Fruit fly (Drosophila melanogaster) whole organism, embryonic: ENCODE measurements around the gene CG5510.

Source experiments
- B-H2 ChIP-seq: fragments of 200-800 bp; sonication (Bioruptor generic); optimal IDR thresholded peaks from 2 replicates; lab custom pipeline; 2018; ENCODE audit warnings: missing biosample characterization, mild to moderate bottlenecking, missing genetic modification characterization
- BtbVII ChIP-seq: fragments of 200-800 bp; sonication (Bioruptor generic); optimal IDR thresholded peaks from 3 replicates; lab custom pipeline; 2017; ENCODE audit warnings: missing biosample characterization, mild to moderate bottlenecking, missing genetic modification characterization
- CG10274 ChIP-seq: fragments of 200-800 bp; sonication (Bioruptor generic); optimal IDR thresholded peaks from 3 replicates; lab custom pipeline; 2017; ENCODE audit warnings: missing biosample characterization, mild to moderate bottlenecking, missing genetic modification characterization
- CG11695 ChIP-seq: fragments of 200-800 bp; sonication (Bioruptor generic); IDR thresholded peaks from 3 replicates; pipeline ENCODE4 v1.3.6; 2022; ENCODE audit warnings: missing biosample characterization, missing genetic modification characterization
- CG13123 ChIP-seq: fragments of 200-800 bp; sonication (Bioruptor generic); optimal IDR thresholded peaks from 2 replicates; lab custom pipeline; 2016; ENCODE audit warnings: missing biosample characterization, missing genetic modification characterization
- CG14860 ChIP-seq: fragments of 200-800 bp; sonication (Bioruptor generic); IDR thresholded peaks from 3 replicates; pipeline ENCODE4 v1.3.6; 2022; ENCODE audit warnings: missing biosample characterization, missing genetic modification characterization; ENCODE audit not compliant: partially characterized antibody
- CG15011 ChIP-seq: fragments of 200-800 bp; sonication (Bioruptor generic); optimal IDR thresholded peaks from 3 replicates; lab custom pipeline; 2018; ENCODE audit warnings: missing biosample characterization, mild to moderate bottlenecking, missing genetic modification characterization
- CG15269 ChIP-seq: fragments of 200-800 bp; sonication (Bioruptor generic); optimal IDR thresholded peaks from 2 replicates; lab custom pipeline; 2018; ENCODE audit warnings: missing biosample characterization, mild to moderate bottlenecking, missing genetic modification characterization, moderate library complexity
- CG17612 ChIP-seq: fragments of 200-800 bp; sonication (Bioruptor generic); IDR thresholded peaks from 2 replicates; pipeline ENCODE4 v1.3.6; 2022; ENCODE audit warnings: missing biosample characterization, missing genetic modification characterization
- CG18011 ChIP-seq: fragments of 200-800 bp; sonication (Bioruptor generic); optimal IDR thresholded peaks from 2 replicates; lab custom pipeline; 2017; ENCODE audit warnings: missing biosample characterization, missing genetic modification characterization, mild to moderate bottlenecking, moderate library complexity, missing genotype
- CG18764 ChIP-seq: fragments of 200-800 bp; sonication (Bioruptor generic); optimal IDR thresholded peaks from 3 replicates; lab custom pipeline; 2016; ENCODE audit warnings: missing biosample characterization, missing genetic modification characterization
- CG4360 ChIP-seq: fragments of 200-800 bp; sonication (Bioruptor generic); IDR thresholded peaks from 2 replicates; pipeline ENCODE4 v1.3.6; 2022; ENCODE audit warnings: missing biosample characterization, missing genetic modification characterization
- CG4707 ChIP-seq: fragments of 200-800 bp; sonication (Bioruptor generic); optimal IDR thresholded peaks from 2 replicates; lab custom pipeline; 2018; ENCODE audit warnings: missing biosample characterization, mild to moderate bottlenecking, missing genetic modification characterization, moderate library complexity
- CG4820 ChIP-seq: fragments of 200-800 bp; sonication (Bioruptor generic); optimal IDR thresholded peaks from 3 replicates; lab custom pipeline; 2016; ENCODE audit warnings: missing biosample characterization, missing genetic modification characterization
- CG6175 ChIP-seq: fragments of 200-800 bp; sonication (Bioruptor generic); IDR thresholded peaks from 3 replicates; pipeline ENCODE4 v1.3.6; 2022; ENCODE audit warnings: missing biosample characterization, missing genetic modification characterization
- CG7271 ChIP-seq: fragments of 200-800 bp; sonication (Bioruptor generic); optimal IDR thresholded peaks from 2 replicates; lab custom pipeline; 2018; ENCODE audit warnings: missing biosample characterization, mild to moderate bottlenecking, missing genetic modification characterization, moderate library complexity
- CG7372 ChIP-seq: fragments of 200-800 bp; sonication (Bioruptor generic); IDR thresholded peaks from 2 replicates; pipeline ENCODE4 v1.3.6; 2022; ENCODE audit warnings: missing biosample characterization, missing genetic modification characterization
- CG7786 ChIP-seq: fragments of 200-800 bp; sonication (Bioruptor generic); optimal IDR thresholded peaks from 2 replicates; lab custom pipeline; 2016; ENCODE audit warnings: missing biosample characterization, missing genetic modification characterization
- CG7839 ChIP-seq: fragments of 200-800 bp; sonication (Bioruptor generic); optimal IDR thresholded peaks from 3 replicates; lab custom pipeline; 2018; ENCODE audit warnings: missing biosample characterization, mild to moderate bottlenecking, missing genetic modification characterization, moderate library complexity
- CG8388 ChIP-seq: fragments of 200-800 bp; sonication (Bioruptor generic); optimal IDR thresholded peaks from 2 replicates; lab custom pipeline; 2019; ENCODE audit warnings: missing biosample characterization, mild to moderate bottlenecking, missing genetic modification characterization, moderate library complexity
- CG9797 ChIP-seq: fragments of 200-800 bp; sonication (Bioruptor generic); optimal IDR thresholded peaks from 3 replicates; lab custom pipeline; 2018; ENCODE audit warnings: missing biosample characterization, mild to moderate bottlenecking, missing genetic modification characterization
- CHES-1-like ChIP-seq: fragments of 200-800 bp; sonication (Bioruptor generic); optimal IDR thresholded peaks from 2 replicates; lab custom pipeline; 2016; ENCODE audit warnings: missing biosample characterization, missing genetic modification characterization
- D ChIP-seq, 2 experiments: fragments of 200-800 bp in 1 of 2; fragments of >200 bp in 1 of 2; sonication (Bioruptor generic) in 1 of 2; optimal IDR thresholded peaks; 2 replicates in 1 of 2; 3 replicates in 1 of 2; lab custom pipeline; 2017; ENCODE audit warnings: mild to moderate bottlenecking in 1 of 2, missing biosample characterization in 1 of 2, missing genetic modification characterization in 1 of 2, missing genetic modification reagents in 1 of 2
- Dbx ChIP-seq: fragments of 200-800 bp; sonication (Bioruptor generic); IDR thresholded peaks from 3 replicates; pipeline ENCODE4 v1.3.6; 2022; ENCODE audit warnings: missing biosample characterization, missing genetic modification characterization
- Fer1 ChIP-seq: fragments of 200-800 bp; sonication (Bioruptor generic); optimal IDR thresholded peaks from 2 replicates; lab custom pipeline; 2017; ENCODE audit warnings: missing biosample characterization, mild to moderate bottlenecking, missing genetic modification characterization
- Jarid2 ChIP-seq: fragments of 200-800 bp; sonication (Bioruptor generic); optimal IDR thresholded peaks from 3 replicates; lab custom pipeline; 2017; ENCODE audit warnings: mild to moderate bottlenecking, missing biosample characterization, missing genetic modification reagents, missing genetic modification characterization
- MBD-R2 ChIP-seq: fragments of 200-800 bp; sonication (Bioruptor generic); IDR thresholded peaks from 2 replicates; pipeline ENCODE4 v1.3.6; 2022; ENCODE audit warnings: missing biosample characterization, missing genetic modification characterization
- Max ChIP-seq: fragments of 200-800 bp; sonication (Bioruptor generic); optimal IDR thresholded peaks from 2 replicates; lab custom pipeline; 2016; ENCODE audit warnings: missing biosample characterization, mild to moderate bottlenecking, missing genetic modification characterization
- Myb ChIP-seq: fragments of 200-800 bp; sonication (Bioruptor generic); optimal IDR thresholded peaks from 2 replicates; lab custom pipeline; 2016; ENCODE audit warnings: missing biosample characterization, missing genetic modification characterization
- Rfx ChIP-seq: fragments of 200-800 bp; sonication (Bioruptor generic); IDR thresholded peaks from 2 replicates; pipeline ENCODE4 v1.3.6; 2022; ENCODE audit warnings: missing biosample characterization, missing genetic modification characterization
- Six4 ChIP-seq: fragments of 200-800 bp; sonication (Bioruptor generic); optimal IDR thresholded peaks from 2 replicates; lab custom pipeline; 2016; ENCODE audit warnings: missing biosample characterization, missing genetic modification characterization
- Spps ChIP-seq: fragments of 200-800 bp; sonication (Bioruptor generic); optimal IDR thresholded peaks from 2 replicates; lab custom pipeline; 2018; ENCODE audit warnings: missing biosample characterization, mild to moderate bottlenecking, missing genetic modification characterization
- bowl ChIP-seq: fragments of 200-800 bp; sonication (Bioruptor generic); IDR thresholded peaks from 2 replicates; pipeline ENCODE4 v1.3.6; 2022; ENCODE audit warnings: missing biosample characterization, missing genetic modification characterization
- bsh ChIP-seq, 2 experiments: fragments of 200-800 bp; sonication (Bioruptor generic); optimal IDR thresholded peaks; 2 replicates each; lab custom pipeline; 2017 to 2018; ENCODE audit warnings: mild to moderate bottlenecking in 2 of 2, missing biosample characterization in 2 of 2, missing genetic modification characterization in 2 of 2, moderate library complexity in 1 of 2
- chm ChIP-seq: fragments of 200-800 bp; sonication (Bioruptor generic); IDR thresholded peaks from 2 replicates; pipeline ENCODE4 v1.3.6; 2022; ENCODE audit warnings: missing biosample characterization, missing genetic modification characterization
- dysf ChIP-seq: fragments of 200-800 bp; sonication (Bioruptor generic); IDR thresholded peaks from 3 replicates; pipeline ENCODE4 v1.3.6; 2022; ENCODE audit warnings: missing biosample characterization, missing genetic modification characterization
- emc ChIP-seq: fragments of 200-800 bp; sonication (Bioruptor generic); optimal IDR thresholded peaks from 2 replicates; lab custom pipeline; 2016; ENCODE audit warnings: missing biosample characterization, missing genetic modification characterization
- ems ChIP-seq: fragments of 200-800 bp; sonication (Bioruptor generic); optimal IDR thresholded peaks from 3 replicates; lab custom pipeline; 2016; ENCODE audit warnings: missing biosample characterization, missing genetic modification characterization
- fd96Cb ChIP-seq: fragments of 200-800 bp; sonication (Bioruptor generic); optimal IDR thresholded peaks from 2 replicates; lab custom pipeline; 2018; ENCODE audit warnings: missing biosample characterization, mild to moderate bottlenecking, missing genetic modification characterization, moderate library complexity
- ftz-f1 ChIP-seq: fragments of 200-800 bp; sonication (Bioruptor generic); optimal IDR thresholded peaks from 2 replicates; lab custom pipeline; 2016; ENCODE audit warnings: missing biosample characterization, missing genetic modification characterization
- gro ChIP-seq: fragments of 200-800 bp; sonication (Bioruptor generic); optimal IDR thresholded peaks from 2 replicates; lab custom pipeline; 2016; ENCODE audit warnings: missing biosample characterization, missing genetic modification characterization
- jing ChIP-seq: fragments of 200-800 bp; sonication (Bioruptor generic); optimal IDR thresholded peaks from 2 replicates; lab custom pipeline; 2018; ENCODE audit warnings: missing biosample characterization, mild to moderate bottlenecking, missing genetic modification characterization
- klu ChIP-seq: fragments of 200-800 bp; sonication (Bioruptor generic); IDR thresholded peaks from 2 replicates; pipeline ENCODE4 v1.3.6; 2022; ENCODE audit warnings: missing biosample characterization, missing genetic modification characterization
- knrl ChIP-seq: fragments of 200-800 bp; sonication (Bioruptor generic); IDR thresholded peaks from 3 replicates; pipeline ENCODE4 v1.3.6; 2022; ENCODE audit warnings: missing biosample characterization, missing genetic modification characterization; ENCODE audit not compliant: partially characterized antibody
- luna ChIP-seq: fragments of 200-800 bp; sonication (Bioruptor generic); optimal IDR thresholded peaks from 2 replicates; lab custom pipeline; 2016; ENCODE audit warnings: missing biosample characterization, missing genetic modification characterization
- nau ChIP-seq: fragments of 200-800 bp; sonication (Bioruptor generic); optimal IDR thresholded peaks from 3 replicates; lab custom pipeline; 2017; ENCODE audit warnings: missing biosample characterization, mild to moderate bottlenecking, missing genetic modification characterization, missing genetic modification reagents
- nom ChIP-seq: fragments of 200-800 bp; sonication (Bioruptor generic); optimal IDR thresholded peaks from 2 replicates; lab custom pipeline; 2017; ENCODE audit warnings: missing biosample characterization, missing genetic modification characterization, mild to moderate bottlenecking, moderate library complexity, missing genetic modification reagents
- run ChIP-seq: fragments of 200-800 bp; sonication (Bioruptor generic); optimal IDR thresholded peaks from 3 replicates; lab custom pipeline; 2018; ENCODE audit warnings: missing biosample characterization, mild to moderate bottlenecking, missing genetic modification characterization
- schlank ChIP-seq: fragments of 200-800 bp; sonication (Bioruptor generic); optimal IDR thresholded peaks from 2 replicates; lab custom pipeline; 2018; ENCODE audit warnings: missing biosample characterization, mild to moderate bottlenecking, missing genetic modification characterization
- slp2 ChIP-seq: fragments of 200-800 bp; sonication (Bioruptor generic); optimal IDR thresholded peaks from 2 replicates; lab custom pipeline; 2016; ENCODE audit warnings: missing biosample characterization, missing genetic modification characterization

The CG5510 gene

dm6 chr3R:24193373-24193879 lies 24.1 kb upstream of the CG5510 start, which contains the start of the genes SMC6 and CG6204 (continued):
- TF ChIP-seq Myb (GFP tag; lab: Kevin White, UChicago) (peak; percentile 62), luna (peak; percentile 53), CG10274 (peak; percentile 75), CG8388 (GFP tag; lab: Kevin White, UChicago) (peak; percentile 92), CG7839 (tag; lab: Kevin White, UChicago) (peak; percentile 97), nau (no peak), schlank (peak; percentile 85), CG14860 (GFP tag; lab: Robert Waterston, UW) (no peak), ems (GFP tag; lab: Kevin White, UChicago) (peak; percentile 71), nom (GFP tag; lab: Kevin White, UChicago) (peak; percentile 88), CG13123 (GFP tag; lab: Kevin White, UChicago) (peak; percentile 71), CG7786 (peak; percentile 79), dysf (GFP tag; lab: Robert Waterston, UW) (peak; percentile 97), CHES-1-like (GFP tag; lab: Kevin White, UChicago) (peak; percentile 79), Spps (tag; lab: Kevin White, UChicago) (peak; percentile 84), CG4820 (GFP tag; lab: Kevin White, UChicago) (peak; percentile 92), CG15011 (peak; percentile 88), Dbx (GFP tag; lab: Robert Waterston, UW) (peak; percentile 95), bsh (GFP tag; optimal IDR thresholded peaks at IDR 0.05; lab: Kevin White, UChicago) (peak; percentile 72 to 94), ftz-f1 (no peak), CG7271 (peak; percentile 84), CG4707 (GFP tag; lab: Kevin White, UChicago) (peak; percentile 78), knrl (GFP tag; lab: Robert Waterston, UW) (peak; percentile 19; the same call in 1 of the 3 replicates), emc (peak; percentile 40), CG7372 (GFP tag; lab: Robert Waterston, UW) (peak; percentile 92), run (tag; lab: Kevin White, UChicago) (peak; percentile 92), fd96Cb (tag; lab: Kevin White, UChicago) (peak; percentile 95), D (optimal IDR thresholded peaks at IDR 0.05; lab: Kevin White, UChicago) (no peak), D (GFP tag; optimal IDR thresholded peaks at IDR 0.05; lab: Kevin White, UChicago) (peak; percentile 80), CG18764 (GFP tag; lab: Kevin White, UChicago) (peak; percentile 81), jing (GFP tag; lab: Kevin White, UChicago) (peak; percentile 79), CG17612 (GFP tag; lab: Robert Waterston, UW) (peak; percentile 75), slp2 (GFP tag; lab: Kevin White, UChicago) (peak; percentile 76), Jarid2 (no peak), CG6175 (GFP tag; lab: Robert Waterston, UW) (peak; percentile 86), Fer1 (peak; percentile 93), klu (GFP tag; lab: Robert Waterston, UW) (peak; percentile 93), CG11695 (GFP tag; lab: Robert Waterston, UW) (peak; percentile 95), Six4 (GFP tag; lab: Kevin White, UChicago) (peak; percentile 84), CG18011 (GFP tag; lab: Kevin White, UChicago) (peak; percentile 77), CG4360 (peak; percentile 59), B-H2 (GFP tag; lab: Kevin White, UChicago) (peak; percentile 95), gro (GFP tag; lab: Kevin White, UChicago) (peak; percentile 72), MBD-R2 (peak; percentile 89), bowl (GFP tag; lab: Robert Waterston, UW) (peak; percentile 83), Rfx (GFP tag; lab: Robert Waterston, UW) (peak; percentile 97), CG15269 (peak; percentile 96), chm (GFP tag; lab: Robert Waterston, UW) (peak; percentile 86), CG9797 (GFP tag; lab: Kevin White, UChicago) (peak; percentile 64), Max (peak; percentile 92), BtbVII (GFP tag; lab: Kevin White, UChicago) (peak; percentile 84)
